Worm (Caenorhabditis elegans): ENCODE data around the gene F14D7.3.

DNA sequence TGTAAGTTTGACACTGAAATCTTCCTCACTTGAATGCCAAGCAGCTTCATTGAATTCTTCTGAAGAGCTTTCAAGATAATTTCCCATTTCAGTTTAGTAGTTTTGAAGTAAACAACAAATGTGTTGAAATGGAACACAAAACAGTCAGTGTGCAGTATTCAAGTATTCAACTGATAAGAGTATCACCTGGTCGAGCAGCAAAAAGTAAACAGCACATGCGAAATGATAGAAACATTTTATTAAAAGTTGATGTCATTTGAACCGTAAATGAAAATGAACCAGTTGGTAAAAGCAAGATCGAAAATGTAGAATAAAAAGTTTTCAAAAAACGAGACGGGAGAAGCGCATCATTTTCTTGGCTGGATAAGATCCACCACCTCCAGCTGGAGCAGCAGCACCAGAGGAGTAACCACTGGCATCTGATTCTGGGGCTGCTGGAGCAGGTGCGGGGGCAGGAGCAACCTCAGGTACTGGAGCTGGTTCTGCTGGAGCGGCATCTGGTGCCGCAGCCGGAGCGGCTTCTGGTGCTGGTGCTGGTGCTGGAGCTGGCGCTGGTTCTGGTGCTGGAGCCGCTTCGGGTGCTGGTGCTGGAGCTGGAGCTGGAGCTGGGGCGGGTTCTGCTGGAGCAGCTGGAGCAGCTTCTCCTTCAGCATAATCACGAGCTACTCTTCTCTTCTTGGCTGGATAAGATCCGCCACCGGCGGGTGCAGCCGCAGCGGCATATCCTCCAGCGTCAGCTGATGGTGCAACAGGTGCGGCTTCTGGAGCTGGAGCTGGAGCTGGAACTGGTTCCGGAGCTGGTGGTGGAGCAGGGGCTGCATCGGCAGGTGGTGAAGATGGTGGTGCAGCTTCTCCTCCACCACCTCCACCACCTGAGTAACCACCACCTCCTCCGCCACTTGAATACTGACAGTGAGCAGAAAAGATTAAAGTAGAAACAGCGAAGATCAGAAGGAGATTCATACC, 28.2 kb downstream of the F14D7.3 start, which contains the start of the genes F47B8.4 and F47B8.18:
- no peak for TF ChIP-seq ama-1 (optimal IDR thresholded peaks at IDR 0.05)
- no peak for TF ChIP-seq ceh-13 (GFP tag; optimal IDR thresholded peaks at IDR 0.05)
- TF ChIP-seq B0310.2 (tag; optimal IDR thresholded peaks at IDR 0.05): no peak
- TF ChIP-seq pes-1 (GFP tag; IDR thresholded peaks at IDR 0.05): no peak
- no peak for TF ChIP-seq F13C5.2 (tag; optimal IDR thresholded peaks at IDR 0.05)
- no peak for TF ChIP-seq hmbx-1 (tag; optimal IDR thresholded peaks at IDR 0.05)
- no peak for TF ChIP-seq flt-1 (GFP tag; IDR thresholded peaks at IDR 0.05)
